Worm (Caenorhabditis elegans) whole organism, L4/young adult: ENCODE measurements around the gene uig-1.

Experiments
- dao-5 ChIP-seq: sonication (generic microtip); optimal IDR thresholded peaks from 2 replicates; lab custom pipeline; 2016; ENCODE audit warnings: missing genotype, missing genetic modification characterization, moderate library complexity, missing compliant biosample characterization
- him-1 ChIP-seq: sonication (generic microtip); optimal IDR thresholded peaks from 2 replicates; lab custom pipeline; 2016; ENCODE audit warnings: missing genotype, missing genetic modification reagents, missing genetic modification characterization, missing compliant biosample characterization

- TF ChIP-seq him-1 (tag; lab: Kevin White, UChicago) = no peak
- TF ChIP-seq dao-5 (tag; lab: Kevin White, UChicago) = no peak
Observed at ce11 chrV:13274615-13275014, 21.2 kb downstream of the uig-1 start.
